Fruit fly (Drosophila melanogaster) whole organism, pupa: ENCODE data around the gene Atg5.

Experiments used
- CG10348 ChIP-seq: fragments of 200-800 bp; sonication (Bioruptor generic); IDR thresholded peaks from 2 replicates; pipeline ENCODE4 v1.3.6; 2022; ENCODE audit warnings: missing biosample characterization, missing genetic modification characterization
- CG12605 ChIP-seq: fragments of 200-800 bp; sonication (Bioruptor generic); IDR thresholded peaks from 2 replicates; pipeline ENCODE4 v1.3.6; 2022; ENCODE audit warnings: missing biosample characterization, missing genetic modification characterization
- CG13204 ChIP-seq: fragments of 200-800 bp; sonication (Bioruptor generic); optimal IDR thresholded peaks from 2 replicates; lab custom pipeline; 2018; ENCODE audit warnings: missing biosample characterization, mild to moderate bottlenecking, missing genetic modification characterization, moderate library complexity
- CG14655 ChIP-seq: fragments of 200-800 bp; sonication (Bioruptor generic); optimal IDR thresholded peaks from 3 replicates; lab custom pipeline; 2017; ENCODE audit warnings: mild to moderate bottlenecking, missing biosample characterization, missing genetic modification reagents, missing genetic modification characterization
- CG15710 ChIP-seq: fragments of 200-800 bp; sonication (Bioruptor generic); optimal IDR thresholded peaks from 2 replicates; lab custom pipeline; 2018; ENCODE audit warnings: missing biosample characterization, mild to moderate bottlenecking, missing genetic modification characterization, moderate library complexity
- CG17806 ChIP-seq: fragments of 200-800 bp; sonication (Bioruptor generic); optimal IDR thresholded peaks from 2 replicates; lab custom pipeline; 2018; ENCODE audit warnings: missing biosample characterization, mild to moderate bottlenecking, missing genetic modification characterization, moderate library complexity
- CG32121 ChIP-seq: fragments of 200-800 bp; sonication (Bioruptor generic); IDR thresholded peaks from 2 replicates; pipeline ENCODE4 v1.3.6; 2022; ENCODE audit warnings: missing biosample characterization, missing genetic modification characterization
- CG34367 ChIP-seq: fragments of 200-800 bp; sonication (Bioruptor generic); optimal IDR thresholded peaks from 2 replicates; lab custom pipeline; 2018; ENCODE audit warnings: missing biosample characterization, mild to moderate bottlenecking, missing genetic modification characterization
- CG4496 ChIP-seq: fragments of 200-800 bp; sonication (Bioruptor generic); IDR thresholded peaks from 3 replicates; pipeline ENCODE4 v1.3.6; 2022; ENCODE audit warnings: missing biosample characterization, missing genetic modification characterization
- CG8159 ChIP-seq: fragments of 200-800 bp; sonication (Bioruptor generic); optimal IDR thresholded peaks from 3 replicates; lab custom pipeline; 2018; ENCODE audit warnings: missing biosample characterization, mild to moderate bottlenecking, missing genetic modification characterization, moderate library complexity
- CG9948 ChIP-seq: fragments of 200-800 bp; sonication (Bioruptor generic); optimal IDR thresholded peaks from 2 replicates; lab custom pipeline; 2018; ENCODE audit warnings: missing biosample characterization, mild to moderate bottlenecking, missing genetic modification characterization, moderate library complexity
- EcR ChIP-seq: fragments of 200-800 bp; sonication (Bioruptor generic); optimal IDR thresholded peaks from 3 replicates; lab custom pipeline; 2019; ENCODE audit warnings: missing biosample characterization, missing genetic modification characterization, mild to moderate bottlenecking, moderate library complexity, missing genetic modification reagents
- Ets98B ChIP-seq: fragments of 200-800 bp; sonication (Bioruptor generic); IDR thresholded peaks from 2 replicates; pipeline ENCODE4 v1.3.6; 2022; ENCODE audit warnings: missing biosample characterization, missing genetic modification characterization
- Pif1A ChIP-seq: fragments of 200-800 bp; sonication (Bioruptor generic); optimal IDR thresholded peaks from 3 replicates; lab custom pipeline; 2016; ENCODE audit warnings: missing biosample characterization, missing genetic modification characterization
- Snoo ChIP-seq: fragments of 200-800 bp; sonication (Bioruptor generic); optimal IDR thresholded peaks from 3 replicates; lab custom pipeline; 2017; ENCODE audit warnings: missing biosample characterization, mild to moderate bottlenecking, missing genetic modification characterization, inconsistent platforms
- gl ChIP-seq: fragments of 200-800 bp; sonication (Bioruptor generic); optimal IDR thresholded peaks from 2 replicates; lab custom pipeline; 2018; ENCODE audit warnings: missing biosample characterization, mild to moderate bottlenecking, missing genetic modification characterization
- rn ChIP-seq: fragments of 200-800 bp; sonication (Bioruptor generic); IDR thresholded peaks from 2 replicates; pipeline ENCODE4 v1.3.6; 2022; ENCODE audit warnings: missing biosample characterization, missing genetic modification characterization

The Atg5 gene

DNA sequence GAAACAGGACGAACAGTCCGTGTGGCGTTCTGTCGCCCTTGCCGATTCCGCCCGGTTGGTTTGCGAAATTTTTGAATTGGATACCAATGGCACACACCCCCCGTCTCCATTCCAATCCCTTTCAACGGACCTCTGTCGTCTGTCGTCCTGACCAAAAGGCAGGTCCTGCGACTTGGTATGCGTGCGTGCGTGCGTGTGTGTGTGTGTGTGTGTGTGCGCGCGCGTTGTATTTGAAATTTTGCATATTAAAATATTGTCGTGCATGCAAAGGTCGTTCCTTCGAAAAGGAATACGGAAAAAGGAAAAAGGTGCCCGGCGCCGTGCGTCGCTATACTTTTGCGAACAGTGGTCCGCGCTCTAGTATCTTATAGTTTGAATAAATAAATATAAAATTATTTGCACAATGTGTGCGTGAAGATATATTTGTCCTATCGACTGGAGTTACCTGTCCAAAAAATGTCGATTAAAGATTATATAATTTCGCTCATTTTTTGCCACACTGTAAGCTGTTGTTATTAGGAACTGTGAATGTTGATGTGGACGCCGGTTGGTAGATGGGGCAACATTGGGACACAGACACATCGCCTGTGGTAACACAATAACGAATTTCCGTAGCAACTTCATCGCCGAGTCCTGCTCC is 52.1 kb downstream of the Atg5 start:
- TF ChIP-seq Ets98B (GFP tag; lab: Robert Waterston, UW) (no peak), CG9948 (tag; lab: Kevin White, UChicago) (no peak), gl (no peak), CG10348 (GFP tag; lab: Robert Waterston, UW) (no peak), Snoo (tag; lab: Kevin White, UChicago) (no peak), rn (no peak), CG14655 (GFP tag; lab: Kevin White, UChicago) (no peak), CG34367 (tag; lab: Kevin White, UChicago) (no peak), CG15710 (tag; lab: Kevin White, UChicago) (no peak)
- TF ChIP-seq, all 21 proteins: peak for 0

DNA sequence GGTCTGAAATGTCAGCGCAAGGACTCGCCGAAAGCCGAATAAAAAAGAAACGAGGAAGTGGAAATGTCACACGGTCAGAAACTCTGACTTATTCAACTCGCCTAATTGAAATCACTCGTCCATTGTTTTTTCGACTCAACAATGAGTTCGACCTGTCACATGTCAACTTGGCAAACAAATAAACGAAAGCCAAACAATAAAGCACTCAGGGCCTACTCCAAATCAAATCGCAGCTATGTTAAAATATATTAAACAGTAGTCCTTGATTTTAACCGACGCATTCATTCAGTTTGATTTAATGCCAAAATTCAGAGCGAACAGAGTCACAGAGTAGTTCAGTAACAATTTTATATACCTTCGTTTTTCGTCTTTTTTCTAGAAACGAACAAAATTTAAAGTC is 57.0 kb downstream of the Atg5 start, which contains the start of gene CG1958:
CG1958 (plus strand) TSS at position 301 of the 400 bp plus-strand sequence.
- TF ChIP-seq CG12605 (GFP tag; lab: Robert Waterston, UW) (no peak), CG34367 (tag; lab: Kevin White, UChicago) (no peak), CG17806 (tag; lab: Kevin White, UChicago) (no peak), CG14655 (GFP tag; lab: Kevin White, UChicago) (no peak), CG4496 (GFP tag; lab: Robert Waterston, UW) (no peak), EcR (no peak), CG32121 (GFP tag; lab: Robert Waterston, UW) (no peak), CG8159 (no peak), CG15710 (tag; lab: Kevin White, UChicago) (no peak), CG9948 (tag; lab: Kevin White, UChicago) (no peak), Pif1A (GFP tag; lab: Kevin White, UChicago) (no peak), CG13204 (GFP tag; lab: Kevin White, UChicago) (no peak), Ets98B (GFP tag; lab: Robert Waterston, UW) (no peak)
